Worm (Caenorhabditis elegans) whole organism, L3 larva: ENCODE data around the gene F59A1.18.
A peak's percentile ranks its signal among the peaks of the same experiment; 100 is the strongest.

ENCODE experiments used
- ZK546.5 ChIP-seq: sonication (generic microtip); optimal IDR thresholded peaks from 2 replicates; lab custom pipeline; 2017; ENCODE audit warnings: missing biosample characterization, missing genetic modification characterization
- aly-2 ChIP-seq: fragments of 150-350 bp; optimal IDR thresholded peaks from 2 replicates; lab custom pipeline; 2014; ENCODE audit warnings: missing biosample characterization, missing genetic modification characterization
- ceh-16 ChIP-seq: sonication (generic microtip); optimal IDR thresholded peaks from 2 replicates; lab custom pipeline; 2017; ENCODE audit warnings: missing biosample characterization, missing genetic modification characterization
- ceh-28 ChIP-seq: fragments of 150-350 bp; optimal IDR thresholded peaks from 2 replicates; lab custom pipeline; 2014; ENCODE audit warnings: missing biosample characterization, missing genetic modification reagents, missing genetic modification characterization
- ceh-9 ChIP-seq: sonication (generic microtip); optimal IDR thresholded peaks from 2 replicates; lab custom pipeline; 2018; ENCODE audit warnings: missing biosample characterization, missing genetic modification characterization
- egl-5 ChIP-seq: fragments of 150-350 bp; optimal IDR thresholded peaks from 2 replicates; lab custom pipeline; 2017; ENCODE audit warnings: missing biosample characterization, missing genetic modification reagents, missing genetic modification characterization, inconsistent platforms
- elt-3 ChIP-seq, 3 experiments: fragments of 150-350 bp in 1 of 3; sonication (generic microtip) in 2 of 3; optimal IDR thresholded peaks; 2 replicates in 2 of 3; 4 replicates in 1 of 3; lab custom pipeline; 2014 to 2017; ENCODE audit warnings: missing biosample characterization in 3 of 3, missing genetic modification characterization in 3 of 3
- fkh-10 ChIP-seq: sonication (generic microtip); optimal IDR thresholded peaks from 2 replicates; lab custom pipeline; 2017; ENCODE audit warnings: missing biosample characterization, missing genetic modification reagents, missing genetic modification characterization
- fkh-2 ChIP-seq: fragments of 150-350 bp; optimal IDR thresholded peaks from 2 replicates; lab custom pipeline; 2014; ENCODE audit warnings: missing biosample characterization, missing genetic modification reagents, missing genetic modification characterization
- fos-1 ChIP-seq: fragments of 150-350 bp; optimal IDR thresholded peaks from 2 replicates; lab custom pipeline; 2014; ENCODE audit warnings: missing biosample characterization, missing genetic modification characterization
- hmg-11 ChIP-seq: sonication (generic microtip); optimal IDR thresholded peaks from 2 replicates; lab custom pipeline; 2016; ENCODE audit warnings: missing genetic modification characterization, missing compliant biosample characterization
- lin-15B ChIP-seq: fragments of 150-350 bp; optimal IDR thresholded peaks from 2 replicates; lab custom pipeline; 2014; ENCODE audit warnings: missing biosample characterization, missing genetic modification characterization
- lin-39 ChIP-seq: fragments of 150-350 bp; optimal IDR thresholded peaks from 2 replicates; lab custom pipeline; 2018; ENCODE audit warnings: missing biosample characterization, missing genetic modification reagents, missing genetic modification characterization
- lsy-12 ChIP-seq: sonication (generic microtip); optimal IDR thresholded peaks from 2 replicates; lab custom pipeline; 2016; ENCODE audit warnings: mild to moderate bottlenecking, missing genetic modification characterization, missing compliant biosample characterization
- mdl-1 ChIP-seq: fragments of 150-350 bp; optimal IDR thresholded peaks from 2 replicates; lab custom pipeline; 2014; ENCODE audit warnings: missing biosample characterization, missing genetic modification characterization
- mml-1 ChIP-seq: fragments of 150-350 bp; sonication (generic microtip); optimal IDR thresholded peaks from 3 replicates; lab custom pipeline; 2014; ENCODE audit warnings: missing biosample characterization, missing genetic modification characterization
- nfya-1 ChIP-seq: sonication (generic microtip); optimal IDR thresholded peaks from 2 replicates; lab custom pipeline; 2017; ENCODE audit warnings: missing genetic modification characterization, mild to moderate bottlenecking, missing compliant biosample characterization, antibody characterized with exemption, moderate library complexity; ENCODE audit not compliant: insufficient read depth
- nhr-11 ChIP-seq: fragments of 150-350 bp; optimal IDR thresholded peaks from 2 replicates; lab custom pipeline; 2014; ENCODE audit warnings: missing biosample characterization, missing genetic modification characterization
- nhr-12 ChIP-seq: fragments of 150-350 bp; optimal IDR thresholded peaks from 2 replicates; lab custom pipeline; 2014; ENCODE audit warnings: missing biosample characterization, missing genetic modification characterization
- nhr-23 ChIP-seq: fragments of 150-350 bp; optimal IDR thresholded peaks from 2 replicates; lab custom pipeline; 2014; ENCODE audit warnings: missing biosample characterization, missing genetic modification reagents, missing genetic modification characterization
- nhr-25 ChIP-seq: sonication (generic microtip); optimal IDR thresholded peaks from 2 replicates; lab custom pipeline; 2017; ENCODE audit warnings: missing biosample characterization, missing genetic modification characterization
- nhr-28 ChIP-seq: fragments of 150-350 bp; optimal IDR thresholded peaks from 2 replicates; lab custom pipeline; 2014; ENCODE audit warnings: missing biosample characterization, missing genetic modification characterization
- nhr-43 ChIP-seq: sonication (generic microtip); optimal IDR thresholded peaks from 2 replicates; lab custom pipeline; 2016; ENCODE audit warnings: mild to moderate bottlenecking, missing genetic modification characterization, missing compliant biosample characterization; ENCODE audit not compliant: poor library complexity, severe bottlenecking
- nhr-67 ChIP-seq: fragments of 150-350 bp; optimal IDR thresholded peaks from 2 replicates; lab custom pipeline; 2014; ENCODE audit warnings: missing biosample characterization, missing genetic modification characterization
- nhr-76 ChIP-seq: fragments of 150-350 bp; sonication (generic microtip); optimal IDR thresholded peaks from 5 replicates; lab custom pipeline; 2014; ENCODE audit warnings: missing biosample characterization, missing genetic modification characterization
- nhr-77 ChIP-seq: fragments of 150-350 bp; optimal IDR thresholded peaks from 2 replicates; lab custom pipeline; 2014; ENCODE audit warnings: missing biosample characterization, missing genetic modification characterization
- pha-4 ChIP-seq: fragments of 150-350 bp; optimal IDR thresholded peaks from 2 replicates; lab custom pipeline; 2014; ENCODE audit warnings: missing biosample characterization, missing genetic modification reagents, missing genetic modification characterization
- pqm-1 ChIP-seq: fragments of 150-350 bp; optimal IDR thresholded peaks from 2 replicates; lab custom pipeline; 2017; ENCODE audit warnings: missing biosample characterization, missing genetic modification characterization, inconsistent platforms
- sea-2 ChIP-seq: fragments of 150-350 bp; sonication (generic microtip); optimal IDR thresholded peaks from 4 replicates; lab custom pipeline; 2014; ENCODE audit warnings: missing biosample characterization, missing genetic modification reagents, missing genetic modification characterization
- skn-1 ChIP-seq: fragments of 150-350 bp; optimal IDR thresholded peaks from 2 replicates; lab custom pipeline; 2014; ENCODE audit warnings: missing biosample characterization, missing genetic modification characterization
- unc-39 ChIP-seq: sonication (generic microtip); optimal IDR thresholded peaks from 4 replicates; lab custom pipeline; 2017; ENCODE audit warnings: missing biosample characterization, missing genetic modification characterization
- unc-62 ChIP-seq: fragments of 150-350 bp; sonication (generic microtip); optimal IDR thresholded peaks from 4 replicates; lab custom pipeline; 2014; ENCODE audit warnings: missing biosample characterization, missing genetic modification reagents, missing genetic modification characterization
- zag-1 ChIP-seq: fragments of 150-350 bp; optimal IDR thresholded peaks from 2 replicates; lab custom pipeline; 2014; ENCODE audit warnings: missing biosample characterization, missing genetic modification characterization
- ztf-4 ChIP-seq: fragments of 150-350 bp; optimal IDR thresholded peaks from 2 replicates; lab custom pipeline; 2014; ENCODE audit warnings: missing biosample characterization, missing genetic modification characterization

The F59A1.18 gene

DNA sequence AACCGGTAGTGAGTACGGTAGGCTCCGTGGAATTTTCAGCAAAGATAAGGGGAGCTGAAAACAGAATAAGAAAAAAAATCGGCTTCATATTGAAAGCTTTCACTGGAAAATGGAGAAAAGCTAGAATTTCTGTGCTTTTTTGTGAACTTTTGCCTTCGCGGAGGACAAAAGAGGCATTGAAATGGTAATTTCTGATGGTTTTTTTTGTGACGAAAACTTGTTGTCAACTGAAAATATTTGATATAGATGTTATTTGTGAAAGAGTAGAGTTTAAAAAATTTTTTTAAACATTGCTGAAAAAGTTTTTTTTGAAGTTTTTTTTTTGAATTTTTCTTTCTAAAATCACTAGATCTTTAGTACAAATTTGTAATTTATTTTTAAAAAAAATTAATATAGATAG lies at the start of gene F59A1.18:
TSS of gene F59A1.18 (minus strand) at position 101 of the 400 bp plus-strand sequence.
- TF ChIP-seq skn-1 (tag; lab: Kevin White, UChicago) (no peak), aly-2 (tag; lab: Kevin White, UChicago) (no peak), mdl-1 (no peak), nhr-67 (tag; lab: Kevin White, UChicago) (no peak), fos-1 (tag; lab: Kevin White, UChicago) (no peak), nhr-23 (tag; lab: Kevin White, UChicago) (no peak), nhr-77 (no peak), nfya-1 (tag; lab: Kevin White, UChicago) (no peak), pqm-1 (tag; lab: Kevin White, UChicago) (no peak), nhr-12 (tag; lab: Kevin White, UChicago) (no peak), ceh-16 (tag; lab: Kevin White, UChicago) (no peak), lin-15B (tag; lab: Kevin White, UChicago) (no peak), lin-39 (tag; lab: Kevin White, UChicago) (no peak), fkh-2 (tag; lab: Kevin White, UChicago) (no peak), fkh-10 (GFP tag; lab: Kevin White, UChicago) (no peak)

DNA sequence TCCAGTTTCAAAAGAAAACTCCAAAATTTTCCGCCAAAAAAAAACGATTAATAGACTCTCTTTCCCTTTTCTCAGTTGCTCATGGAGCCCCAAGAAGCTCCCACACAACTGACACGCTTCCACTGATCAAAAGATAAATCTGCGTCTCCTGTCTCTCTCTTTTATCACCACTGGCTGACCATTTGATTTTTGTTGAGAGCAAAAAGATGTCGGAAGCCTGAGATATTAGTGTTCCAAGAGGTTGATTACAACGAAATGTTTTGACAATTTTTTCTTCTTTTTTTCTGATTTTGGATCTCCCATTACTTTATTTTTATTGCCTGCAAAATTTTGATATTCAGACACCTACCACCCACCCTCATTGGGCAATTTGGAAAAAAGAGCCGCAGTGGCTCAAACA lies 45.8 kb upstream of the F59A1.18 start, which contains the start of gene twk-42:
TSS of gene twk-42 (minus strand) at position 101 of the 400 bp plus-strand sequence.
- TF ChIP-seq ceh-9 (tag; lab: Kevin White, UChicago), result no peak
- TF ChIP-seq nhr-43, result no peak
- no peak for TF ChIP-seq fkh-2 (tag; lab: Kevin White, UChicago)
- TF ChIP-seq hmg-11 (tag; lab: Kevin White, UChicago), result no peak
- TF ChIP-seq pha-4 (tag; lab: Kevin White, UChicago), result no peak
- no peak for TF ChIP-seq nhr-12 (tag; lab: Kevin White, UChicago)
- TF ChIP-seq nhr-77, result no peak
- no peak for TF ChIP-seq elt-3 (tag; optimal IDR thresholded peaks at IDR 0.05; lab: Kevin White, UChicago)
- no peak for TF ChIP-seq sea-2 (GFP tag; lab: Kevin White, UChicago)
- no peak for TF ChIP-seq nhr-25
- no peak for TF ChIP-seq fkh-10 (GFP tag; lab: Kevin White, UChicago)
- no peak for TF ChIP-seq lin-39 (tag; lab: Kevin White, UChicago)
- TF ChIP-seq mml-1 (tag; lab: Kevin White, UChicago), result no peak
- no peak for TF ChIP-seq nhr-23 (tag; lab: Kevin White, UChicago)
- TF ChIP-seq mdl-1, result no peak
- TF ChIP-seq aly-2 (tag; lab: Kevin White, UChicago), result no peak

DNA sequence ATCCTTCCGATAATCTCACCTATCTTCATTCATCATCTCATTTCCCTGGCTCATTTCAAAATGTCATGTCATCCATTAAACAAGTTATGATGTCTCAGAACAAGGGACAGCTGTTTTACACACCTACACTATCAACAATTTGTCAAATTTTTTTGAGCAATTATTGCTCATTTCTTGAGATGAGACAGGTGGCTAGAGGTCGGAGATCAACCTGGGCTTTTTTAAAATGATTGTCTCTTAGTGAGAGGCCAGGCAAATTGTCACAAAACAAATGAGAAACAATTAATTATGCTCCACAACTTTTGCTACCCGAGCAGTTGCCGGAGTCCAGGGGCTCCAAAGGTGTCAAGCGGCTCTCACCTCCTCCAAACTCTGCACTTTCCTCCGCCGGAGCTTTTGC lies 42.0 kb upstream of the F59A1.18 start:
- TF ChIP-seq nhr-77 (no peak), nhr-28 (tag; lab: Kevin White, UChicago) (no peak), nhr-11 (tag; lab: Kevin White, UChicago) (peak; percentile 58), lsy-12 (tag; lab: Kevin White, UChicago) (no peak), lin-39 (tag; lab: Kevin White, UChicago) (peak; percentile 51), fos-1 (tag; lab: Kevin White, UChicago) (no peak), egl-5 (tag; lab: Kevin White, UChicago) (peak; percentile 57)

DNA sequence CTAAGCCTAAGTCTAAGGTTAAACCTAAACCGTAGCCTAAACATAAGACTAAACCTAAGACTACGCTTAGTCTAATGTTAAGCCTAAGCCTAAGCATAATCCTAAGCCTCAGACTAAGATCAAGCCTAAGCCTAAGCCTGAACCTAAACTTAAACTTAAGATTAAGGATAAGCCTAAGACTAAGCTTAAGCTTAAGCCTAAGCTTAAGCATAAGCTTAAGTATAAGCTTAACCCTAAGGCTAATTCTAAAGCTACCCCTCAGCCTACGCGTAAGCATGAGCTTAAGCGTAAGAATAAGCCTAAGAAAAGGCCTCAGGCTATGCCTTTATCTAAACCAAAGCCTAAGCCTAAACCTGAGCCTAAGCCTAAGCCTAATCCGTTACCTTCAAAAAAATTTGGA lies 41.6 kb upstream of the F59A1.18 start:
- no peak for TF ChIP-seq ceh-28
- no peak for TF ChIP-seq lsy-12 (tag; lab: Kevin White, UChicago)

DNA sequence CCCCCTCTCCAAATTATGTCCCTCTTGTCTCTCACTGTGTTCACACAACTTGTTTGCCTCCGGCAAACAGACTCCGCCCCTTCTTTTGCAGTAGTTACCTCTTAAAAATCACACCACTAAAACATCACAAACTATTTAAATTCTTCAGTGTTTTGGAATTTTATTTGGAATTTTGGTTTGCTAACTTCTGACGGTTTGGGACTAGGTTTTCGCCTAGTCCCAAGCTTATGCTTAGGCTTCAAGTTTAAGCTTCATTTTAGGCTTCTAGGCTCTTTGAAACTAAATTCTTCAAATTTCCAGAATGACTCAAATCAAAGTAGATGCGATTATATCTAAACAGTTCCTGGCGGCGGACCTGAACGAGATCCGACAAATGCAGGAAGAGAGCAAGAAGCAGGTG lies 38.0 kb upstream of the F59A1.18 start, which contains the start of gene fat-5:
TSS of gene fat-5 (plus strand) at position 301 of the 400 bp plus-strand sequence.
- TF ChIP-seq unc-39 (tag; lab: Kevin White, UChicago), result no peak
- TF ChIP-seq lsy-12 (tag; lab: Kevin White, UChicago), result no peak
- no peak for TF ChIP-seq skn-1 (tag; lab: Kevin White, UChicago)
- no peak for TF ChIP-seq zag-1 (tag; lab: Kevin White, UChicago)
- no peak for TF ChIP-seq elt-3 (tag; optimal IDR thresholded peaks at IDR 0.05; lab: Kevin White, UChicago)
- TF ChIP-seq aly-2 (tag; lab: Kevin White, UChicago), result no peak
- TF ChIP-seq unc-62 (GFP tag; lab: Kevin White, UChicago), result no peak
- TF ChIP-seq nhr-76, result no peak
- no peak for TF ChIP-seq nhr-23 (tag; lab: Kevin White, UChicago)
- TF ChIP-seq fkh-10 (GFP tag; lab: Kevin White, UChicago), result no peak
- TF ChIP-seq nhr-43, result no peak
- no peak for TF ChIP-seq ZK546.5 (tag; lab: Kevin White, UChicago)
- TF ChIP-seq ceh-16 (tag; lab: Kevin White, UChicago), result no peak
- no peak for TF ChIP-seq mml-1 (tag; lab: Kevin White, UChicago)
- TF ChIP-seq ztf-4 (tag; lab: Kevin White, UChicago), result no peak
- TF ChIP-seq, all 47 proteins: peak for 0
